Worm (Caenorhabditis elegans): ENCODE measurements around the gene sra-12.

The sra-12 gene

DNA sequence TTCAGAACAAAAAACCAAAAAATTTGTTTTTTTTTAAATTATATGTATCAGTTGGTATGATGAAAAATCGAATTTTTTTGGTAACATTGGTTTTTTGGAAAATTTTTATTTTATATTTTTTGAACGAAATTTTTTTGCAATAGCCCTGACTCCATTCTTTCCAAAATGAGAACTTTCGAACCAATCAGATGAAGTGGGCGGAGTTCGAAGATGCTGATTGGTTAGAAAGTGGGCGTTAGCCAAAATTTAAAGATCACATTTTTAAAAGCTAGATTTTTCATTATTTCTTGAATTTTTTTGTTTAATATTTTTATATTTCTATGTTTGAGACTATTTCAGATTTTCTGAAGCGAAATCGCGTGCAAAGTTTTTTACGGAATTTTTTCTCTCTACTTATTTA, 43.0 kb downstream of the sra-12 start:
- TF ChIP-seq ceh-83 (GFP tag; optimal IDR thresholded peaks at IDR 0.05) = no peak
- TF ChIP-seq unc-39 (tag; optimal IDR thresholded peaks at IDR 0.05) = no peak
- no peak for TF ChIP-seq mls-2 (tag; optimal IDR thresholded peaks at IDR 0.05)
- no peak for TF ChIP-seq ces-1 (GFP tag; optimal IDR thresholded peaks at IDR 0.05)
- TF ChIP-seq ztf-11 (tag; optimal IDR thresholded peaks at IDR 0.05) = no peak
- TF ChIP-seq sem-2 (GFP tag; optimal IDR thresholded peaks at IDR 0.05) = no peak
- no peak for TF ChIP-seq cnd-1 (tag; optimal IDR thresholded peaks at IDR 0.05)
- no peak for TF ChIP-seq nhr-28 (tag; optimal IDR thresholded peaks at IDR 0.05)
- TF ChIP-seq flh-1 (GFP tag; optimal IDR thresholded peaks at IDR 0.05) = no peak

DNA sequence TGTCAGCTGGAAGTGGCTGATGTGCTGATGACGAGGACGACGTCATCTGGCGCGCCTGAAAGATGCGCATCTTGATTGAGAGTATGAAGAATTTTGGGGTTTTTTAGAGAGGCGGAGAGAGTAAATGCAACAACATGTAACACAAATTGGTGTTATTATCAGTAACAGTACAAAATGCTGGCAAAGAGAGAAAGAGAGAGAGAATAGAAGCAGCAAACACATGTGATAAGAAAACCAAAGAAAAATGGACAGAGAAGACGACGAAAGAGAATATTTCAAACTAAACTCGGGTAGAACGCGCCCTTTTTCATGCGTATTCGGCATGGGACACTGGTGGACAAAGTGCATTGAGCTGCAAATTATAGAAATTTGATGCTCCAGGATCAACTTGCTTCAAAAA, 43.4 kb downstream of the sra-12 start, which contains the start of gene M106.3:
TSS of gene M106.3 (minus strand) at position 70 of the 400 bp plus-strand sequence.
- TF ChIP-seq M03D4.4 (tag; optimal IDR thresholded peaks at IDR 0.05) (no peak), elt-1 (tag; optimal IDR thresholded peaks at IDR 0.05; ENCODE audit: borderline replicate concordance, insufficient read depth) (no peak), ceh-43 (GFP tag; optimal IDR thresholded peaks at IDR 0.05) (no peak), unc-120 (tag; optimal IDR thresholded peaks at IDR 0.05; ENCODE audit: poor library complexity, severe bottlenecking) (no peak), blmp-1 (tag; optimal IDR thresholded peaks at IDR 0.05) (no peak), lsy-2 (tag; optimal IDR thresholded peaks at IDR 0.05) (no peak), pha-4 (tag; optimal IDR thresholded peaks at IDR 0.05) (no peak), ces-1 (GFP tag; optimal IDR thresholded peaks at IDR 0.05) (no peak)

DNA sequence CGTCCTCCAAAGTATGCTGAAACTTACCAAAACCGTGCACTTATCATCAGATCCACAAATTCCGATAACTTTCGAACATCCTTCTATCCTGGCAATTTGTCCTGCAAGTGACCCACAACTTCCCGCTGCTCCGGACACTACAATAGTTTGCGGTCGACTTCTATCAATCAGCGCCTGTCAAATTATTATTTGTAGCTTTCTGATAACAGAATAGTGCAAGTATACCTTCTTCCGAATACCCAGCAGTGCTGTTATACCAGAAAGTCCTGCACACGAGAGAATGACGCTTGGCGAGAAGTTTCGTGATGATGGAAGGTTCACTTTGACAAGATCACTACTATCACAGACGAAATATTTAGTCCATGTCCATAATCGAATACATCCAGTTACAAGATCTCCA, 44.9 kb downstream of the sra-12 start:
- TF ChIP-seq unc-120 (tag; optimal IDR thresholded peaks at IDR 0.05; ENCODE audit: poor library complexity, severe bottlenecking) (no peak), nhr-237 (tag; optimal IDR thresholded peaks at IDR 0.05) (no peak), bed-3 (GFP tag; optimal IDR thresholded peaks at IDR 0.05) (no peak)

DNA sequence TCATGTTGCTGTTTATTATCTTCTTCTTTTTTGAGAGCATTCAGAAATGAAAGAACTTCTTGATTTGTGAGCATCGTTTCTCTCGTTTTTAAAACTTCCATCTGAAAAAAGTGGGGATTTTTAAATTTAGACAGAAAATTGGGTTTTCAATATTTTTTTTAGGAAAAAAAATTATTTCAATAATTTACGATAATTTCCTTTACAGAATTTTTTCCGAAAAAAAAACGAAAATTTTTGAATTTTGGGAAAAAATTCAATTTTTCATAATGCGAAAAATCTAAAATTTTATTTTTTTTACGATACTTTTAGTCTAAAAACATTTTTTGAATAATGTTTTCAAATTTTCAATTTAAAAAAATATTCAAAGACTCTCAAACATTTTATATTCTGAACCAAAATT, 47.2 kb downstream of the sra-12 start, which contains the start of gene M106.7:
TSS of gene M106.7 (minus strand) at position 101 of the 400 bp plus-strand sequence.
- TF ChIP-seq ceh-39 (tag; optimal IDR thresholded peaks at IDR 0.05) = no peak
- TF ChIP-seq nhr-12 (tag; optimal IDR thresholded peaks at IDR 0.05) = no peak
- TF ChIP-seq flh-1 (GFP tag; optimal IDR thresholded peaks at IDR 0.05) = no peak
- TF ChIP-seq ham-2 (GFP tag; optimal IDR thresholded peaks at IDR 0.05) = no peak
- no peak for TF ChIP-seq mls-2 (tag; optimal IDR thresholded peaks at IDR 0.05)
- no peak for TF ChIP-seq ceh-43 (GFP tag; optimal IDR thresholded peaks at IDR 0.05)
- no peak for TF ChIP-seq bed-3 (GFP tag; optimal IDR thresholded peaks at IDR 0.05)
- TF ChIP-seq elt-1 (tag; optimal IDR thresholded peaks at IDR 0.05; ENCODE audit: borderline replicate concordance, insufficient read depth) = no peak
- TF ChIP-seq pha-4 (tag; optimal IDR thresholded peaks at IDR 0.05) = no peak

DNA sequence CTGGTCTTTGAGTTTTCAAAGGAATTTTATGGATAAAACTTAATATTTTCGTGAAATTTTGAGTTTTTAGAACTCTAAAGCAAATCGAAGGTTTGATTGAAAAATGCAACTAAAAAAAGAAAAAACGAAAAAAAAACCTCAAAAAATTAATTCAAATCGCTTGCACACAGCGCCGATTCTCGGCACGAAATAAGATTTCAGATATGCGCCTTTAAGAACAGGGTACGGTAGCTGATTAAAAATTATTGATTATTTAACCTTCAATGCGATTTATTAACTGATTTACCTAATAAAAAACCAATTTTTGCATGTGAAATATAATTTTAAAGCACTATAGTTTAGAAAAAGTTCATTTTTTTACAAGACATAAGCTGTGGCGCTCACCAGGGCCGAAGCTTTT, 51.4 kb downstream of the sra-12 start:
- TF ChIP-seq nhr-237 (tag; optimal IDR thresholded peaks at IDR 0.05) (no peak), elt-1 (tag; optimal IDR thresholded peaks at IDR 0.05; ENCODE audit: borderline replicate concordance, insufficient read depth) (no peak), sem-2 (GFP tag; optimal IDR thresholded peaks at IDR 0.05) (no peak), flh-1 (GFP tag; optimal IDR thresholded peaks at IDR 0.05) (no peak), mls-2 (tag; optimal IDR thresholded peaks at IDR 0.05) (no peak), zip-8 (tag; optimal IDR thresholded peaks at IDR 0.05) (no peak), nhr-12 (tag; optimal IDR thresholded peaks at IDR 0.05) (no peak), lin-13 (tag; optimal IDR thresholded peaks at IDR 0.05) (no peak)
